Fruit fly (Drosophila melanogaster) whole organism, embryonic: ENCODE data around the gene NdufA3.

Experiments used
- Abd-B ChIP-seq: fragments of 200-800 bp; sonication (Bioruptor generic); optimal IDR thresholded peaks from 2 replicates; lab custom pipeline; 2018; ENCODE audit warnings: missing biosample characterization, mild to moderate bottlenecking, missing genetic modification characterization, moderate library complexity
- CG10267 ChIP-seq: fragments of 200-800 bp; sonication (Bioruptor generic); optimal IDR thresholded peaks from 2 replicates; lab custom pipeline; 2018; ENCODE audit warnings: missing biosample characterization, mild to moderate bottlenecking, missing genetic modification characterization, moderate library complexity
- CG10366 ChIP-seq: fragments of 200-800 bp; sonication (Bioruptor generic); IDR thresholded peaks from 2 replicates; pipeline ENCODE4 v1.3.6; 2022; ENCODE audit warnings: missing biosample characterization, missing genetic modification characterization
- CG14441 ChIP-seq: fragments of 200-800 bp; sonication (Bioruptor generic); IDR thresholded peaks from 2 replicates; pipeline ENCODE4 v1.3.6; 2022; ENCODE audit warnings: missing biosample characterization, missing genetic modification characterization
- CG14667 ChIP-seq: fragments of 200-800 bp; sonication (Bioruptor generic); IDR thresholded peaks from 2 replicates; pipeline ENCODE4 v1.3.6; 2022; ENCODE audit warnings: missing biosample characterization, missing genetic modification characterization
- CG1529 ChIP-seq: fragments of 200-800 bp; sonication (Bioruptor generic); optimal IDR thresholded peaks from 3 replicates; lab custom pipeline; 2018; ENCODE audit warnings: missing biosample characterization, missing genetic modification characterization
- CG15696 ChIP-seq: fragments of 200-800 bp; sonication (Bioruptor generic); optimal IDR thresholded peaks from 2 replicates; lab custom pipeline; 2019; ENCODE audit warnings: missing biosample characterization, mild to moderate bottlenecking, missing genetic modification characterization, moderate library complexity
- CG17568 ChIP-seq: fragments of 200-800 bp; sonication (Bioruptor generic); optimal IDR thresholded peaks from 2 replicates; lab custom pipeline; 2018; ENCODE audit warnings: missing biosample characterization, mild to moderate bottlenecking, missing genetic modification characterization, moderate library complexity
- CG17612 ChIP-seq: fragments of 200-800 bp; sonication (Bioruptor generic); IDR thresholded peaks from 2 replicates; pipeline ENCODE4 v1.3.6; 2022; ENCODE audit warnings: missing biosample characterization, missing genetic modification characterization
- CG2199 ChIP-seq: fragments of 200-800 bp; sonication (Bioruptor generic); IDR thresholded peaks from 3 replicates; pipeline ENCODE4 v1.3.6; 2022; ENCODE audit warnings: missing biosample characterization, missing genetic modification characterization
- CG6254 ChIP-seq: fragments of 200-800 bp; sonication (Bioruptor generic); optimal IDR thresholded peaks from 3 replicates; lab custom pipeline; 2017; ENCODE audit warnings: mild to moderate bottlenecking, missing biosample characterization, missing genetic modification reagents, missing genetic modification characterization
- CG7357 ChIP-seq: fragments of 200-800 bp; sonication (Bioruptor generic); IDR thresholded peaks from 3 replicates; pipeline ENCODE4 v1.3.6; 2022; ENCODE audit warnings: missing biosample characterization, missing genetic modification characterization
- CG7372 ChIP-seq: fragments of 200-800 bp; sonication (Bioruptor generic); IDR thresholded peaks from 2 replicates; pipeline ENCODE4 v1.3.6; 2022; ENCODE audit warnings: missing biosample characterization, missing genetic modification characterization
- CG7987 ChIP-seq: fragments of 200-800 bp; sonication (Bioruptor generic); optimal IDR thresholded peaks from 2 replicates; lab custom pipeline; 2018; ENCODE audit warnings: missing biosample characterization, mild to moderate bottlenecking, missing genetic modification characterization, moderate library complexity
- CG8281 ChIP-seq: fragments of 200-800 bp; sonication (Bioruptor generic); optimal IDR thresholded peaks from 2 replicates; lab custom pipeline; 2018; ENCODE audit warnings: missing biosample characterization, mild to moderate bottlenecking, missing genetic modification characterization, moderate library complexity
- CG8944 ChIP-seq: fragments of 200-800 bp; sonication (Bioruptor generic); optimal IDR thresholded peaks from 3 replicates; lab custom pipeline; 2016; ENCODE audit warnings: missing biosample characterization, missing genetic modification characterization
- CoRest ChIP-seq: fragments of 200-800 bp; sonication (Bioruptor generic); optimal IDR thresholded peaks from 3 replicates; lab custom pipeline; 2018; ENCODE audit warnings: missing biosample characterization, mild to moderate bottlenecking, missing genetic modification characterization, moderate library complexity
- Dp ChIP-seq: fragments of 200-800 bp; sonication (Bioruptor generic); optimal IDR thresholded peaks from 2 replicates; lab custom pipeline; 2018; ENCODE audit warnings: missing biosample characterization, mild to moderate bottlenecking, missing genetic modification characterization, moderate library complexity
- E2f2 ChIP-seq: fragments of 200-800 bp; sonication (Bioruptor generic); IDR thresholded peaks from 2 replicates; pipeline ENCODE4 v1.3.6; 2022; ENCODE audit warnings: missing biosample characterization, missing genetic modification characterization
- H15 ChIP-seq: fragments of 200-800 bp; sonication (Bioruptor generic); IDR thresholded peaks from 3 replicates; pipeline ENCODE4 v1.3.6; 2022; ENCODE audit warnings: missing biosample characterization, missing genetic modification characterization
- HLH4C ChIP-seq: fragments of 200-800 bp; sonication (Bioruptor generic); IDR thresholded peaks from 3 replicates; pipeline ENCODE4 v1.3.6; 2022; ENCODE audit warnings: missing biosample characterization, missing genetic modification characterization; ENCODE audit not compliant: partially characterized antibody
- Hmx ChIP-seq: fragments of 200-800 bp; sonication (Bioruptor generic); optimal IDR thresholded peaks from 2 replicates; lab custom pipeline; 2016; ENCODE audit warnings: missing biosample characterization, missing genetic modification characterization
- Hr78 ChIP-seq, 2 experiments: fragments of 200-800 bp in 1 of 2; fragments of >200 bp in 1 of 2; sonication (Bioruptor generic) in 1 of 2; optimal IDR thresholded peaks; 2 replicates each; lab custom pipeline; 2017 to 2019; ENCODE audit warnings: missing biosample characterization in 2 of 2, missing genetic modification characterization in 2 of 2, mild to moderate bottlenecking in 1 of 2, moderate library complexity in 1 of 2
- MTF-1 ChIP-seq: fragments of 200-800 bp; sonication (Bioruptor generic); optimal IDR thresholded peaks from 2 replicates; lab custom pipeline; 2018; ENCODE audit warnings: missing biosample characterization, mild to moderate bottlenecking, missing genetic modification characterization, borderline replicate concordance
- Neu2 ChIP-seq: fragments of 200-800 bp; sonication (Bioruptor generic); optimal IDR thresholded peaks from 3 replicates; lab custom pipeline; 2016; ENCODE audit warnings: missing biosample characterization, missing genetic modification characterization, borderline replicate concordance
- Ravus ChIP-seq: fragments of 200-800 bp; sonication (Bioruptor generic); IDR thresholded peaks from 2 replicates; pipeline ENCODE4 v1.3.6; 2022; ENCODE audit warnings: missing biosample characterization, missing genetic modification characterization
- Sry-β ChIP-seq: fragments of 200-800 bp; sonication (Bioruptor generic); optimal IDR thresholded peaks from 2 replicates; lab custom pipeline; 2018; ENCODE audit warnings: missing biosample characterization, mild to moderate bottlenecking, missing genetic modification characterization, moderate library complexity
- Sry-δ ChIP-seq: fragments of 200-800 bp; sonication (Bioruptor generic); optimal IDR thresholded peaks from 2 replicates; lab custom pipeline; 2016; ENCODE audit warnings: missing biosample characterization, missing genetic modification characterization
- amos ChIP-seq: fragments of 200-800 bp; sonication (Bioruptor generic); IDR thresholded peaks from 2 replicates; pipeline ENCODE4 v1.3.6; 2022; ENCODE audit warnings: missing biosample characterization, missing genetic modification characterization; ENCODE audit not compliant: partially characterized antibody
- az2 ChIP-seq: fragments of 200-800 bp; sonication (Bioruptor generic); optimal IDR thresholded peaks from 3 replicates; lab custom pipeline; 2016; ENCODE audit warnings: missing biosample characterization, missing genetic modification characterization
- br ChIP-seq: fragments of >200 bp; optimal IDR thresholded peaks from 2 replicates; lab custom pipeline; 2017
- croc ChIP-seq: fragments of 200-800 bp; sonication (Bioruptor generic); conservative IDR thresholded peaks from 3 replicates; pipeline ENCODE4 v1.3.6; 2022; ENCODE audit warnings: missing biosample characterization, missing genetic modification characterization
- dan ChIP-seq: fragments of 200-800 bp; sonication (Bioruptor generic); IDR thresholded peaks from 2 replicates; pipeline ENCODE4 v1.3.6; 2022; ENCODE audit warnings: missing biosample characterization, missing genetic modification characterization
- danr ChIP-seq: fragments of 200-800 bp; sonication (Bioruptor generic); IDR thresholded peaks from 2 replicates; pipeline ENCODE4 v1.3.6; 2022; ENCODE audit warnings: missing biosample characterization, missing genetic modification characterization
- dmrt99B ChIP-seq: fragments of 200-800 bp; sonication (Bioruptor generic); optimal IDR thresholded peaks from 2 replicates; lab custom pipeline; 2018; ENCODE audit warnings: missing biosample characterization, mild to moderate bottlenecking, missing genetic modification characterization, moderate library complexity
- en ChIP-seq: fragments of 200-800 bp; sonication (Bioruptor generic); optimal IDR thresholded peaks from 2 replicates; lab custom pipeline; 2016; ENCODE audit warnings: missing biosample characterization, missing genetic modification characterization
- ewg ChIP-seq: fragments of 200-800 bp; sonication (Bioruptor generic); optimal IDR thresholded peaks from 3 replicates; lab custom pipeline; 2017; ENCODE audit warnings: mild to moderate bottlenecking, missing biosample characterization, missing genetic modification reagents, missing genetic modification characterization
- fd96Cb ChIP-seq: fragments of 200-800 bp; sonication (Bioruptor generic); optimal IDR thresholded peaks from 2 replicates; lab custom pipeline; 2018; ENCODE audit warnings: missing biosample characterization, mild to moderate bottlenecking, missing genetic modification characterization, moderate library complexity
- grn ChIP-seq: fragments of 200-800 bp; sonication (Bioruptor generic); optimal IDR thresholded peaks from 3 replicates; lab custom pipeline; 2017; ENCODE audit warnings: missing biosample characterization, missing genetic modification characterization
- hth ChIP-seq: fragments of >200 bp; optimal IDR thresholded peaks from 2 replicates; lab custom pipeline; 2017; ENCODE audit warnings: inconsistent platforms
- ind ChIP-seq: fragments of 200-800 bp; sonication (Bioruptor generic); optimal IDR thresholded peaks from 3 replicates; lab custom pipeline; 2016; ENCODE audit warnings: missing biosample characterization, missing genetic modification characterization
- kay ChIP-seq: fragments of 200-800 bp; sonication (Bioruptor generic); optimal IDR thresholded peaks from 2 replicates; lab custom pipeline; 2016; ENCODE audit warnings: missing biosample characterization, missing genetic modification characterization
- onecut ChIP-seq: fragments of 200-800 bp; sonication (Bioruptor generic); IDR thresholded peaks from 2 replicates; pipeline ENCODE4 v1.3.6; 2022; ENCODE audit warnings: missing biosample characterization, missing genetic modification characterization
- pzg ChIP-seq: fragments of 200-800 bp; sonication (Bioruptor generic); optimal IDR thresholded peaks from 3 replicates; lab custom pipeline; 2018; ENCODE audit warnings: missing biosample characterization, mild to moderate bottlenecking, missing genetic modification characterization, moderate library complexity
- row ChIP-seq: fragments of 200-800 bp; sonication (Bioruptor generic); IDR thresholded peaks from 3 replicates; pipeline ENCODE4 v1.3.6; 2022; ENCODE audit warnings: missing biosample characterization, missing genetic modification characterization
- slbo ChIP-seq: fragments of 200-800 bp; sonication (Bioruptor generic); IDR thresholded peaks from 2 replicates; pipeline ENCODE4 v1.3.6; 2022; ENCODE audit warnings: missing biosample characterization, missing genetic modification characterization
- sna ChIP-seq: fragments of 200-800 bp; sonication (Bioruptor generic); IDR thresholded peaks from 2 replicates; pipeline ENCODE4 v1.3.6; 2022; ENCODE audit warnings: missing biosample characterization, missing genetic modification characterization; ENCODE audit not compliant: partially characterized antibody
- sug ChIP-seq: fragments of 200-800 bp; optimal IDR thresholded peaks from 2 replicates; lab custom pipeline; 2019; ENCODE audit warnings: missing biosample characterization, mild to moderate bottlenecking, missing genetic modification characterization, moderate library complexity
- toy ChIP-seq: fragments of 200-800 bp; sonication (Bioruptor generic); IDR thresholded peaks from 2 replicates; pipeline ENCODE4 v1.3.6; 2022; ENCODE audit warnings: missing biosample characterization, missing genetic modification characterization
- tx ChIP-seq: fragments of 200-800 bp; sonication (Bioruptor generic); optimal IDR thresholded peaks from 2 replicates; lab custom pipeline; 2016; ENCODE audit warnings: missing biosample characterization, missing genetic modification characterization
- vfl ChIP-seq: fragments of 200-800 bp; sonication (Bioruptor generic); optimal IDR thresholded peaks from 2 replicates; lab custom pipeline; 2016; ENCODE audit warnings: missing biosample characterization, missing genetic modification characterization

The NdufA3 gene

DNA sequence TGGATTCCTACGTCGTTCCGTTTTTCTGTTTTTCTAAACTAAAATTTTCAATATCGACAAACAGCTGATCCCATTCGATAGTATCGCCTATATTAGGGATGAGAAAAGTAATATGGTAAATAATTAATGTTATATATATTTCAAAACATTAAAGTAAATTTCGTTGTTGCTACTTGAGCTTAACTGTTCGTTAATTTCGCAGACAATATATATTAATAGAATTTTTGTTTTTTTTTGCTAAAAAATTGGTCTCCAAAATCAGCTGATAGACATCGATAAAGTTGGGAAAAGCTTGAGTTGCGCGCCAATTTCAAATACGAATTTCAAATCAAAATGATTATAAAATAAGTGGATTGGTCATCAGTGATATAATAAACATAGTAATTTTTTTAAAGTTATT is 36.5 kb upstream of the NdufA3 start, which contains the start of gene CG12118 (continued):
- TF ChIP-seq ind (GFP tag; lab: Kevin White, UChicago) (peak; percentile 80), Ravus (GFP tag; lab: Robert Waterston, UW) (no peak; the same call in 1 of the 2 replicates), az2 (GFP tag; lab: Kevin White, UChicago) (peak; percentile 89), Hr78 (GFP tag; optimal IDR thresholded peaks at IDR 0.05; lab: Kevin White, UChicago) (no peak), dan (GFP tag; lab: Robert Waterston, UW) (no peak), en (GFP tag; lab: Kevin White, UChicago) (no peak), sna (peak; percentile 95), CG17568 (no peak), toy (GFP tag; lab: Robert Waterston, UW) (no peak), Abd-B (GFP tag; lab: Kevin White, UChicago) (peak; percentile 63), CG7987 (GFP tag; lab: Kevin White, UChicago) (peak; percentile 44), CG7372 (GFP tag; lab: Robert Waterston, UW) (peak; percentile 77), H15 (GFP tag; lab: Robert Waterston, UW) (peak; percentile 71), fd96Cb (tag; lab: Kevin White, UChicago) (peak; percentile 67), Dp (GFP tag; lab: Kevin White, UChicago) (peak; percentile 87), slbo (GFP tag; lab: Robert Waterston, UW) (peak; percentile 94), onecut (GFP tag; lab: Robert Waterston, UW) (peak; percentile 14; the same call in 1 of the 2 replicates), Sry-δ (GFP tag; lab: Kevin White, UChicago) (peak; percentile 79), CG15696 (tag; lab: Kevin White, UChicago) (peak; percentile 62), CG1529 (GFP tag; lab: Kevin White, UChicago) (peak; percentile 40), kay (GFP tag; lab: Kevin White, UChicago) (peak; percentile 62), Neu2 (GFP tag; lab: Kevin White, UChicago) (no peak), CoRest (peak; percentile 84), CG8944 (GFP tag; lab: Kevin White, UChicago) (peak; percentile 29), E2f2 (GFP tag; lab: Robert Waterston, UW) (peak; percentile 92), CG8281 (tag; lab: Kevin White, UChicago) (peak; percentile 2), hth (lab: Kevin White, UChicago) (no peak), croc (GFP tag; lab: Robert Waterston, UW) (peak; percentile 39; the same call in 2 of the 3 replicates), CG17612 (GFP tag; lab: Robert Waterston, UW) (peak; percentile 65), vfl (peak; percentile 67), tx (GFP tag; lab: Kevin White, UChicago) (peak; percentile 12), dmrt99B (peak; percentile 73), amos (GFP tag; lab: Robert Waterston, UW) (peak; percentile 90), CG14667 (GFP tag; lab: Robert Waterston, UW) (peak; percentile 57; the same call in 1 of the 2 replicates), pzg (GFP tag; lab: Kevin White, UChicago) (peak; percentile 49), CG10267 (peak; percentile 81), CG10366 (GFP tag; lab: Robert Waterston, UW) (peak; percentile 88), HLH4C (GFP tag; lab: Robert Waterston, UW) (peak; percentile 90), Sry-β (GFP tag; lab: Kevin White, UChicago) (no peak), danr (GFP tag; lab: Robert Waterston, UW) (0 out of 2 replicates have a peak, but pooled peaks have one; percentile 46), row (GFP tag; lab: Robert Waterston, UW) (peak; percentile 91), Hmx (no peak), grn (GFP tag; lab: Kevin White, UChicago) (peak; percentile 21), br (no peak), sug (tag; lab: Kevin White, UChicago) (peak; percentile 57), MTF-1 (GFP tag; lab: Kevin White, UChicago) (no peak), CG6254 (GFP tag; lab: Kevin White, UChicago) (peak; percentile 41), CG7357 (GFP tag; lab: Robert Waterston, UW) (0 out of 3 replicates have a peak, but pooled peaks have one; percentile 10), CG2199 (GFP tag; lab: Robert Waterston, UW) (no peak), ewg (peak; percentile 33), CG14441 (peak; percentile 78)
